Worm (Caenorhabditis elegans) whole organism, L3 larva: ENCODE measurements around the gene R09E10.6.

Source experiments
- elt-1 ChIP-seq: fragments of 150-350 bp; optimal IDR thresholded peaks from 2 replicates; lab custom pipeline; 2014; ENCODE audit warnings: missing biosample characterization, missing genetic modification characterization
- nhr-23 ChIP-seq: fragments of 150-350 bp; optimal IDR thresholded peaks from 2 replicates; lab custom pipeline; 2014; ENCODE audit warnings: missing biosample characterization, missing genetic modification reagents, missing genetic modification characterization
- snpc-4 ChIP-seq: fragments of 150-350 bp; optimal IDR thresholded peaks from 2 replicates; lab custom pipeline; 2014; ENCODE audit warnings: missing biosample characterization, missing genetic modification characterization
- ztf-11 ChIP-seq: fragments of 150-350 bp; optimal IDR thresholded peaks from 2 replicates; lab custom pipeline; 2014; ENCODE audit warnings: missing biosample characterization, missing genetic modification characterization

DNA sequence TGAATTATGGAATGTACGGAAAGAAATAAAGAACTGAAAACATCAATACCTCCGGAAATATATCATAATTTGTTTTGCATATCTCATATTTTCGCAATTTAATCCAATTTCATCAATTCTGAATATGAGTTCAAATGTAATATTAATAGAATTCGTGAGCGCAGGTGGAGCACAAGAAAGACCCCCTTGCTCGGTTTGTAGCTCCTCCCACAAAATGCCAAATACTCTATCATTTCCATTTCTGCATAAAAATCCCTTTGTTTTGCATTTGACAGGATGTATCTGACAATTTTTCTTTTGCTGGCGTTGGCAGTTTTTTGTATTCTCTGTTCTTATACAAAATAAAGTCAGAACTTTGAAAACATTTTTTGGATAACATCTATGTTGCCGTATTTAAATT, 18.9 kb downstream of the R09E10.6 start:
- TF ChIP-seq snpc-4 (tag; lab: Kevin White, UChicago), result no peak
- no peak for TF ChIP-seq elt-1 (tag; lab: Kevin White, UChicago)
- TF ChIP-seq nhr-23, result no peak
- TF ChIP-seq ztf-11, result no peak
